Fruit fly (Drosophila melanogaster): ENCODE measurements around the gene Acbp2.
A peak's percentile ranks its signal among the peaks of the same experiment; 100 is the strongest.

The Acbp2 gene

dm6 chr3L:7125289-7125955, 6.2 kb upstream of the Acbp2 start, which contains the start of the genes msl-3 and BBS1 (continued):
- TF ChIP-seq pzg (GFP tag; optimal IDR thresholded peaks at IDR 0.05) = peak; percentile 86
- TF ChIP-seq CG7357 (GFP tag; IDR thresholded peaks at IDR 0.05) = no peak
- no peak for TF ChIP-seq crp (GFP tag; optimal IDR thresholded peaks at IDR 0.05)
- TF ChIP-seq fu2 (GFP tag; optimal IDR thresholded peaks at IDR 0.05) = no peak
- no peak for TF ChIP-seq fd3F (GFP tag; optimal IDR thresholded peaks at IDR 0.05)
- no peak for TF ChIP-seq Dfd (GFP tag; optimal IDR thresholded peaks at IDR 0.05)
- no peak for TF ChIP-seq ro (GFP tag; IDR thresholded peaks at IDR 0.05)
- TF ChIP-seq Sry-β (GFP tag; optimal IDR thresholded peaks at IDR 0.05) = no peak
- TF ChIP-seq CG2116 (GFP tag; optimal IDR thresholded peaks at IDR 0.05) = peak; percentile 88
- TF ChIP-seq NC2β (GFP tag; optimal IDR thresholded peaks at IDR 0.05) = no peak
- TF ChIP-seq Neu2 (GFP tag; optimal IDR thresholded peaks at IDR 0.05; ENCODE audit: borderline replicate concordance) = no peak
- TF ChIP-seq CG4854 (GFP tag; optimal IDR thresholded peaks at IDR 0.05) = no peak
- TF ChIP-seq jing (GFP tag; optimal IDR thresholded peaks at IDR 0.05) = no peak
- TF ChIP-seq CG2889 (GFP tag; IDR thresholded peaks at IDR 0.05) = no peak
- peak; percentile 84 for TF ChIP-seq CG4617 (GFP tag; optimal IDR thresholded peaks at IDR 0.05; ENCODE audit: borderline replicate concordance)
- peak; percentile 90 for TF ChIP-seq cg (GFP tag; optimal IDR thresholded peaks at IDR 0.05)
- TF ChIP-seq Atf-2 (GFP tag; optimal IDR thresholded peaks at IDR 0.05) = no peak
- 0 out of 3 replicates have a peak, but pooled peaks have one; percentile 61 for TF ChIP-seq hb (GFP tag; IDR thresholded peaks at IDR 0.05; ENCODE audit: partially characterized antibody)
- peak; percentile 71 for TF ChIP-seq CG1603 (tag; optimal IDR thresholded peaks at IDR 0.05)
- no peak for TF ChIP-seq exex (tag; optimal IDR thresholded peaks at IDR 0.05)
- TF ChIP-seq crc (GFP tag; optimal IDR thresholded peaks at IDR 0.05) = no peak
- TF ChIP-seq Antp (GFP tag; optimal IDR thresholded peaks at IDR 0.05) = no peak
- TF ChIP-seq da (GFP tag; optimal IDR thresholded peaks at IDR 0.05) = no peak
- no peak for TF ChIP-seq CG2875 (GFP tag; optimal IDR thresholded peaks at IDR 0.05)
- peak; percentile 71 for TF ChIP-seq CG16813 (GFP tag; IDR thresholded peaks at IDR 0.05; ENCODE audit: partially characterized antibody)
- TF ChIP-seq CG17612 (GFP tag; IDR thresholded peaks at IDR 0.05) = no peak
- no peak for TF ChIP-seq Elba2 (GFP tag; optimal IDR thresholded peaks at IDR 0.05)
- TF ChIP-seq CG2202 (tag; optimal IDR thresholded peaks at IDR 0.05) = no peak
- no peak for TF ChIP-seq Poxn (GFP tag; IDR thresholded peaks at IDR 0.05)
- TF ChIP-seq CG4328 (GFP tag; optimal IDR thresholded peaks at IDR 0.05) = no peak
- TF ChIP-seq E2f1 (GFP tag; IDR thresholded peaks at IDR 0.05) = no peak
- TF ChIP-seq dmrt99B (tag; optimal IDR thresholded peaks at IDR 0.05) = no peak
- TF ChIP-seq pros (GFP tag; optimal IDR thresholded peaks at IDR 0.05) = no peak
- no peak for TF ChIP-seq CG3407 (GFP tag; optimal IDR thresholded peaks at IDR 0.05)
- TF ChIP-seq Dp (GFP tag; optimal IDR thresholded peaks at IDR 0.05) = peak; percentile 95
- TF ChIP-seq PHDP (tag; optimal IDR thresholded peaks at IDR 0.05) = no peak
- peak; percentile 74 for TF ChIP-seq Opbp (GFP tag; IDR thresholded peaks at IDR 0.05; ENCODE audit: partially characterized antibody)
- TF ChIP-seq wdn (GFP tag; IDR thresholded peaks at IDR 0.05) = no peak
- TF ChIP-seq chif (GFP tag; optimal IDR thresholded peaks at IDR 0.05) = no peak
- peak; percentile 7 for TF ChIP-seq CG34376 (GFP tag; optimal IDR thresholded peaks at IDR 0.05)
- no peak for TF ChIP-seq psq (GFP tag; optimal IDR thresholded peaks at IDR 0.05)
- TF ChIP-seq CG9215 (GFP tag; IDR thresholded peaks at IDR 0.05) = no peak
- TF ChIP-seq YL-1 (GFP tag; optimal IDR thresholded peaks at IDR 0.05) = peak; percentile 86
- no peak for TF ChIP-seq CG32767 (GFP tag; IDR thresholded peaks at IDR 0.05)
- TF ChIP-seq CG13894 (tag; optimal IDR thresholded peaks at IDR 0.05) = no peak
- TF ChIP-seq CG9797 (GFP tag; optimal IDR thresholded peaks at IDR 0.05) = peak; percentile 86
- TF ChIP-seq CG4424 (GFP tag; optimal IDR thresholded peaks at IDR 0.05) = no peak
- peak; percentile 14 for TF ChIP-seq CG10979 (tag; optimal IDR thresholded peaks at IDR 0.05)
- no peak for TF ChIP-seq Nf-YB (GFP tag; optimal IDR thresholded peaks at IDR 0.05)
